Fruit fly (Drosophila melanogaster) whole organism, pupa: ENCODE data around the gene CG12009.

ENCODE experiments used
- CG10348 ChIP-seq: fragments of 200-800 bp; sonication (Bioruptor generic); IDR thresholded peaks from 2 replicates; pipeline ENCODE4 v1.3.6; 2022; ENCODE audit warnings: missing biosample characterization, missing genetic modification characterization
- CG12605 ChIP-seq: fragments of 200-800 bp; sonication (Bioruptor generic); IDR thresholded peaks from 2 replicates; pipeline ENCODE4 v1.3.6; 2022; ENCODE audit warnings: missing biosample characterization, missing genetic modification characterization
- CG13204 ChIP-seq: fragments of 200-800 bp; sonication (Bioruptor generic); optimal IDR thresholded peaks from 2 replicates; lab custom pipeline; 2018; ENCODE audit warnings: missing biosample characterization, mild to moderate bottlenecking, missing genetic modification characterization, moderate library complexity
- CG17806 ChIP-seq: fragments of 200-800 bp; sonication (Bioruptor generic); optimal IDR thresholded peaks from 2 replicates; lab custom pipeline; 2018; ENCODE audit warnings: missing biosample characterization, mild to moderate bottlenecking, missing genetic modification characterization, moderate library complexity
- CG32121 ChIP-seq: fragments of 200-800 bp; sonication (Bioruptor generic); IDR thresholded peaks from 2 replicates; pipeline ENCODE4 v1.3.6; 2022; ENCODE audit warnings: missing biosample characterization, missing genetic modification characterization
- CG34367 ChIP-seq: fragments of 200-800 bp; sonication (Bioruptor generic); optimal IDR thresholded peaks from 2 replicates; lab custom pipeline; 2018; ENCODE audit warnings: missing biosample characterization, mild to moderate bottlenecking, missing genetic modification characterization
- CG8301 ChIP-seq: fragments of 200-800 bp; sonication (Bioruptor generic); optimal IDR thresholded peaks from 2 replicates; lab custom pipeline; 2018; ENCODE audit warnings: missing biosample characterization, mild to moderate bottlenecking, missing genetic modification characterization
- CG9948 ChIP-seq: fragments of 200-800 bp; sonication (Bioruptor generic); optimal IDR thresholded peaks from 2 replicates; lab custom pipeline; 2018; ENCODE audit warnings: missing biosample characterization, mild to moderate bottlenecking, missing genetic modification characterization, moderate library complexity
- D1 ChIP-seq: fragments of 200-800 bp; sonication (Bioruptor generic); optimal IDR thresholded peaks from 2 replicates; lab custom pipeline; 2018; ENCODE audit warnings: missing biosample characterization, mild to moderate bottlenecking, missing genetic modification characterization, moderate library complexity
- EcR ChIP-seq: fragments of 200-800 bp; sonication (Bioruptor generic); optimal IDR thresholded peaks from 3 replicates; lab custom pipeline; 2019; ENCODE audit warnings: missing biosample characterization, missing genetic modification characterization, mild to moderate bottlenecking, moderate library complexity, missing genetic modification reagents
- Ets98B ChIP-seq: fragments of 200-800 bp; sonication (Bioruptor generic); IDR thresholded peaks from 2 replicates; pipeline ENCODE4 v1.3.6; 2022; ENCODE audit warnings: missing biosample characterization, missing genetic modification characterization
- fd96Ca ChIP-seq: fragments of 200-800 bp; sonication (Bioruptor generic); IDR thresholded peaks from 3 replicates; pipeline ENCODE4 v1.3.6; 2022; ENCODE audit warnings: missing biosample characterization, missing genetic modification characterization
- gl ChIP-seq: fragments of 200-800 bp; sonication (Bioruptor generic); optimal IDR thresholded peaks from 2 replicates; lab custom pipeline; 2018; ENCODE audit warnings: missing biosample characterization, mild to moderate bottlenecking, missing genetic modification characterization
- rn ChIP-seq: fragments of 200-800 bp; sonication (Bioruptor generic); IDR thresholded peaks from 2 replicates; pipeline ENCODE4 v1.3.6; 2022; ENCODE audit warnings: missing biosample characterization, missing genetic modification characterization

DNA sequence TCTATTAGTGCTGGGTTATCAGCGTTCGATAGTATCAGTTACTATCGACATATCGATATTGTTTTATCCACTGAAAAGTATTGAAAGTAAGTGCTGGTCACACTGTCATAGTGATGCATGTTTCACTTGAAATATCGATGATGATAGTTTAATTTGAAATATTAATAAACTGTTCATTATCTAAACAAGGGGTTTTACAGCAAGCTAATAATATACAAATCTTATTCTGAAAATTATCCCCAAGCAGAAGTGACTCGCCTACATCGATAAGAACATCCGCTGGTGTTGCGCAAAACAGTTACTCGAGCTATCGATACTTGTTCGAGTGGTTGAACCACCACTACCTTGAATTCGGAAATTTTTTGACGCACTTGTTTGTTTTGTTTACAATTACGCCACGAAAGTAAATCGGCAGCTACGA, 28.0 kb downstream of the CG12009 start, which contains the start of the genes PIG-C, CG12016 and Dpm2:
- TF ChIP-seq rn (no peak), CG12605 (GFP tag; lab: Robert Waterston, UW) (no peak), CG13204 (no peak), gl (tag; lab: Kevin White, UChicago) (no peak), fd96Ca (GFP tag; lab: Robert Waterston, UW) (no peak), D1 (no peak), EcR (GFP tag; lab: Kevin White, UChicago) (no peak), Ets98B (GFP tag; lab: Robert Waterston, UW) (no peak; the same call in 1 of the 2 replicates), CG9948 (tag; lab: Kevin White, UChicago) (no peak), CG34367 (peak; percentile 25), CG32121 (peak; percentile 47; the same call in 1 of the 2 replicates), CG17806 (tag; lab: Kevin White, UChicago) (peak; percentile 13), CG8301 (tag; lab: Kevin White, UChicago) (peak; percentile 8), CG10348 (GFP tag; lab: Robert Waterston, UW) (no peak)
